Worm (Caenorhabditis elegans): ENCODE results near the gene srj-14.

Gene srj-14

ce11 chrV:7361673-7362072 lies 7.8 kb upstream of the srj-14 start, which contains the start of gene cyp-35A1:
Gene cyp-35A1, minus strand, starts transcription at chrV:7361773.
- TF ChIP-seq ceh-9 (tag; optimal IDR thresholded peaks at IDR 0.05) (no peak), npax-4 (tag; optimal IDR thresholded peaks at IDR 0.05) (no peak), lim-6 (tag; optimal IDR thresholded peaks at IDR 0.05) (no peak), pqm-1 (tag; optimal IDR thresholded peaks at IDR 0.05) (no peak), ama-1 (optimal IDR thresholded peaks at IDR 0.05) (no peak), C38D4.7 (GFP tag; optimal IDR thresholded peaks at IDR 0.05) (no peak), hlh-6 (tag; optimal IDR thresholded peaks at IDR 0.05) (no peak), odd-2 (tag; optimal IDR thresholded peaks at IDR 0.05) (no peak), ceh-22 (tag; optimal IDR thresholded peaks at IDR 0.05) (no peak), ceh-18 (tag; optimal IDR thresholded peaks at IDR 0.05) (no peak), tbx-7 (tag; optimal IDR thresholded peaks at IDR 0.05) (no peak), elt-4 (tag; optimal IDR thresholded peaks at IDR 0.05) (no peak), dmd-4 (tag; optimal IDR thresholded peaks at IDR 0.05; ENCODE audit: borderline replicate concordance) (no peak), gmeb-2 (tag; optimal IDR thresholded peaks at IDR 0.05) (no peak), pag-3 (tag; optimal IDR thresholded peaks at IDR 0.05; ENCODE audit: borderline replicate concordance) (no peak)

- TF ChIP-seq elt-2 (tag; optimal IDR thresholded peaks at IDR 0.05) (peak; percentile 64), ceh-18 (tag; optimal IDR thresholded peaks at IDR 0.05) (no peak)
Observed at ce11 chrV:7364059-7364458, 5.4 kb upstream of the srj-14 start, which contains the start of gene cyp-35A2. Gene cyp-35A2, minus strand, starts transcription at chrV:7364182.

- TF ChIP-seq unc-3 (GFP tag; conservative IDR thresholded peaks at IDR 0.05) (no peak), unc-3 (tag; optimal IDR thresholded peaks at IDR 0.05) (no peak), ceh-24 (tag; optimal IDR thresholded peaks at IDR 0.05) (no peak), ceh-45 (GFP tag; IDR thresholded peaks at IDR 0.05) (no peak), ceh-30 (tag; optimal IDR thresholded peaks at IDR 0.05) (no peak), ceh-34 (tag; optimal IDR thresholded peaks at IDR 0.05) (no peak), pat-9 (tag; optimal IDR thresholded peaks at IDR 0.05) (no peak), sox-2 (GFP tag; IDR thresholded peaks at IDR 0.05) (no peak)
Observed at ce11 chrV:7364951-7365350, 4.6 kb upstream of the srj-14 start, which contains the start of gene exc-13. Gene exc-13, plus strand, starts transcription at chrV:7365251.

- TF ChIP-seq C38D4.7 (GFP tag; optimal IDR thresholded peaks at IDR 0.05) (no peak), ceh-31 (tag; optimal IDR thresholded peaks at IDR 0.05) (no peak), odd-2 (tag; optimal IDR thresholded peaks at IDR 0.05) (no peak), T23F11.4 (GFP tag; optimal IDR thresholded peaks at IDR 0.05) (no peak), tbx-2 (tag; optimal IDR thresholded peaks at IDR 0.05) (no peak), hlh-13 (GFP tag; optimal IDR thresholded peaks at IDR 0.05) (no peak), nhr-232 (tag; optimal IDR thresholded peaks at IDR 0.05) (no peak), ceh-48 (tag; optimal IDR thresholded peaks at IDR 0.05) (no peak), ceh-14 (tag; optimal IDR thresholded peaks at IDR 0.05) (no peak), lim-6 (tag; optimal IDR thresholded peaks at IDR 0.05) (no peak), dve-1 (tag; optimal IDR thresholded peaks at IDR 0.05) (no peak), hlh-15 (tag; optimal IDR thresholded peaks at IDR 0.05) (no peak), ceh-24 (tag; optimal IDR thresholded peaks at IDR 0.05) (no peak), ets-4 (tag; optimal IDR thresholded peaks at IDR 0.05) (no peak), pros-1 (tag; optimal IDR thresholded peaks at IDR 0.05) (no peak)
Observed at ce11 chrV:7374090-7374489, 4.6 kb downstream of the srj-14 start, which contains the start of gene srx-56. Gene srx-56, plus strand, starts transcription at chrV:7374390.

ce11 chrV:7379384-7379783 lies 9.9 kb downstream of the srj-14 start, which contains the start of gene srsx-24:
Gene srsx-24, minus strand, starts transcription at chrV:7379484.
- TF ChIP-seq gmeb-2 (tag; optimal IDR thresholded peaks at IDR 0.05), result no peak
- no peak for TF ChIP-seq unc-55 (GFP tag; optimal IDR thresholded peaks at IDR 0.05)
- no peak for TF ChIP-seq nfya-1 (tag; optimal IDR thresholded peaks at IDR 0.05)
- no peak for TF ChIP-seq ref-2 (tag; optimal IDR thresholded peaks at IDR 0.05)
- TF ChIP-seq ttx-3 (tag; optimal IDR thresholded peaks at IDR 0.05), result no peak
- TF ChIP-seq dve-1 (tag; optimal IDR thresholded peaks at IDR 0.05), result no peak
- TF ChIP-seq che-1 (tag; optimal IDR thresholded peaks at IDR 0.05), result no peak
- no peak for TF ChIP-seq F13H6.1 (tag; optimal IDR thresholded peaks at IDR 0.05)
- no peak for TF ChIP-seq T23F11.4 (GFP tag; optimal IDR thresholded peaks at IDR 0.05)
- TF ChIP-seq elt-2 (tag; optimal IDR thresholded peaks at IDR 0.05), result no peak
- TF ChIP-seq madf-2 (tag; optimal IDR thresholded peaks at IDR 0.05), result no peak
- no peak for TF ChIP-seq pha-2 (tag; optimal IDR thresholded peaks at IDR 0.05)
- no peak for TF ChIP-seq ets-4 (tag; optimal IDR thresholded peaks at IDR 0.05)
- TF ChIP-seq ceh-30 (tag; optimal IDR thresholded peaks at IDR 0.05), result no peak
- TF ChIP-seq pros-1 (tag; optimal IDR thresholded peaks at IDR 0.05), result no peak
- no peak for TF ChIP-seq pha-4 (tag; optimal IDR thresholded peaks at IDR 0.05)
- no peak for TF ChIP-seq hlh-15 (tag; optimal IDR thresholded peaks at IDR 0.05)
